Fruit fly (Drosophila melanogaster) whole organism, embryonic: ENCODE results near the gene Mst98Cb.

Experiments
- Ada2b ChIP-seq: fragments of 200-800 bp; sonication (Bioruptor generic); IDR thresholded peaks from 2 replicates; pipeline ENCODE4 v1.3.6; 2022; ENCODE audit warnings: missing biosample characterization, missing genetic modification characterization
- CG10209 ChIP-seq: fragments of 200-800 bp; sonication (Bioruptor generic); optimal IDR thresholded peaks from 3 replicates; lab custom pipeline; 2017; ENCODE audit warnings: missing biosample characterization, mild to moderate bottlenecking, missing genetic modification characterization, missing genetic modification reagents
- CG10565 ChIP-seq: fragments of 200-800 bp; sonication (Bioruptor generic); optimal IDR thresholded peaks from 3 replicates; lab custom pipeline; 2016; ENCODE audit warnings: missing biosample characterization, mild to moderate bottlenecking, missing genetic modification characterization
- CG10654 ChIP-seq: fragments of 200-800 bp; sonication (Bioruptor generic); optimal IDR thresholded peaks from 2 replicates; lab custom pipeline; 2016; ENCODE audit warnings: missing biosample characterization, missing genetic modification characterization
- CG12071 ChIP-seq: fragments of 200-800 bp; sonication (Bioruptor generic); optimal IDR thresholded peaks from 3 replicates; lab custom pipeline; 2018; ENCODE audit warnings: missing biosample characterization, mild to moderate bottlenecking, missing genetic modification characterization
- CG12104 ChIP-seq: fragments of 200-800 bp; sonication (Bioruptor generic); optimal IDR thresholded peaks from 3 replicates; lab custom pipeline; 2016; ENCODE audit warnings: missing biosample characterization, missing genetic modification characterization
- CG12155 ChIP-seq: fragments of 200-800 bp; sonication (Bioruptor generic); optimal IDR thresholded peaks from 3 replicates; lab custom pipeline; 2016; ENCODE audit warnings: missing biosample characterization, missing genetic modification characterization
- CG12769 ChIP-seq: fragments of 200-800 bp; sonication (Bioruptor generic); optimal IDR thresholded peaks from 2 replicates; lab custom pipeline; 2019; ENCODE audit warnings: missing biosample characterization, mild to moderate bottlenecking, missing genetic modification characterization, moderate library complexity
- CG12942 ChIP-seq: fragments of 200-800 bp; sonication (Bioruptor generic); optimal IDR thresholded peaks from 3 replicates; lab custom pipeline; 2016; ENCODE audit warnings: missing biosample characterization, missing genetic modification characterization
- CG16779 ChIP-seq: fragments of 200-800 bp; sonication (Bioruptor generic); IDR thresholded peaks from 2 replicates; pipeline ENCODE4 v1.3.6; 2022; ENCODE audit warnings: missing biosample characterization, missing genetic modification characterization
- CG17359 ChIP-seq: fragments of 200-800 bp; sonication (Bioruptor generic); optimal IDR thresholded peaks from 3 replicates; lab custom pipeline; 2018; ENCODE audit warnings: missing biosample characterization, mild to moderate bottlenecking, missing genetic modification characterization, moderate library complexity
- CG17802 ChIP-seq: fragments of 200-800 bp; sonication (Bioruptor generic); optimal IDR thresholded peaks from 2 replicates; lab custom pipeline; 2018; ENCODE audit warnings: missing biosample characterization, mild to moderate bottlenecking, missing genetic modification characterization, moderate library complexity
- CG31224 ChIP-seq: fragments of 200-800 bp; sonication (Bioruptor generic); IDR thresholded peaks from 2 replicates; pipeline ENCODE4 v1.3.6; 2022; ENCODE audit warnings: missing biosample characterization, missing genetic modification characterization
- CG9437 ChIP-seq: fragments of 200-800 bp; sonication (Bioruptor generic); optimal IDR thresholded peaks from 2 replicates; lab custom pipeline; 2018; ENCODE audit warnings: missing biosample characterization, mild to moderate bottlenecking, missing genetic modification characterization
- Dek ChIP-seq: fragments of 200-800 bp; sonication (Bioruptor generic); optimal IDR thresholded peaks from 3 replicates; lab custom pipeline; 2019; ENCODE audit warnings: missing biosample characterization, mild to moderate bottlenecking, missing genetic modification characterization, moderate library complexity
- E2f1 ChIP-seq: fragments of 200-800 bp; sonication (Bioruptor generic); IDR thresholded peaks from 2 replicates; pipeline ENCODE4 v1.3.6; 2022; ENCODE audit warnings: missing biosample characterization, missing genetic modification characterization
- Ets65A ChIP-seq: fragments of 200-800 bp; sonication (Bioruptor generic); peaks from one replicate; lab custom pipeline; 2016; ENCODE audit warnings: missing biosample characterization, missing genetic modification characterization
- Hr39 ChIP-seq: fragments of >200 bp; optimal IDR thresholded peaks from 2 replicates; lab custom pipeline; 2017
- Hr78 ChIP-seq, 2 experiments: fragments of 200-800 bp in 1 of 2; fragments of >200 bp in 1 of 2; sonication (Bioruptor generic) in 1 of 2; optimal IDR thresholded peaks; 2 replicates each; lab custom pipeline; 2017 to 2019; ENCODE audit warnings: missing biosample characterization in 2 of 2, missing genetic modification characterization in 2 of 2, mild to moderate bottlenecking in 1 of 2, moderate library complexity in 1 of 2
- Hsf ChIP-seq: fragments of 200-800 bp; sonication (Bioruptor generic); optimal IDR thresholded peaks from 3 replicates; lab custom pipeline; 2016; ENCODE audit warnings: missing biosample characterization, missing genetic modification characterization
- Max ChIP-seq: fragments of 200-800 bp; sonication (Bioruptor generic); optimal IDR thresholded peaks from 2 replicates; lab custom pipeline; 2016; ENCODE audit warnings: missing biosample characterization, mild to moderate bottlenecking, missing genetic modification characterization
- Mrtf ChIP-seq: fragments of 200-800 bp; sonication (Bioruptor generic); IDR thresholded peaks from 3 replicates; pipeline ENCODE4 v1.3.6; 2022; ENCODE audit warnings: missing biosample characterization, missing genetic modification characterization
- NFAT ChIP-seq: fragments of 200-800 bp; sonication (Bioruptor generic); IDR thresholded peaks from 2 replicates; pipeline ENCODE4 v1.3.6; 2022; ENCODE audit warnings: missing biosample characterization, missing genetic modification characterization
- Optix ChIP-seq: fragments of 200-800 bp; sonication (Bioruptor generic); IDR thresholded peaks from 3 replicates; pipeline ENCODE4 v1.3.6; 2022; ENCODE audit warnings: missing biosample characterization, missing genetic modification characterization
- Ravus ChIP-seq: fragments of 200-800 bp; sonication (Bioruptor generic); IDR thresholded peaks from 2 replicates; pipeline ENCODE4 v1.3.6; 2022; ENCODE audit warnings: missing biosample characterization, missing genetic modification characterization
- Scr ChIP-seq: fragments of 200-800 bp; sonication (Bioruptor generic); IDR thresholded peaks from 2 replicates; pipeline ENCODE4 v1.3.6; 2022; ENCODE audit warnings: missing biosample characterization, missing genetic modification characterization; ENCODE audit not compliant: partially characterized antibody
- Sox102F ChIP-seq: fragments of 200-800 bp; sonication (Bioruptor generic); optimal IDR thresholded peaks from 2 replicates; lab custom pipeline; 2018; ENCODE audit warnings: missing biosample characterization, mild to moderate bottlenecking, missing genetic modification characterization, moderate library complexity
- TFAM ChIP-seq: fragments of 200-800 bp; sonication (Bioruptor generic); optimal IDR thresholded peaks from 2 replicates; lab custom pipeline; 2017; ENCODE audit warnings: missing biosample characterization, missing genetic modification characterization, inconsistent platforms
- Taf1 ChIP-seq: fragments of 200-800 bp; sonication (Bioruptor generic); IDR thresholded peaks from 2 replicates; pipeline ENCODE4 v1.3.6; 2022; ENCODE audit warnings: missing biosample characterization, missing genetic modification characterization
- bigmax ChIP-seq: fragments of 200-800 bp; sonication (Bioruptor generic); optimal IDR thresholded peaks from 2 replicates; lab custom pipeline; 2018; ENCODE audit warnings: missing biosample characterization, mild to moderate bottlenecking, missing genetic modification characterization
- bowl ChIP-seq: fragments of 200-800 bp; sonication (Bioruptor generic); IDR thresholded peaks from 2 replicates; pipeline ENCODE4 v1.3.6; 2022; ENCODE audit warnings: missing biosample characterization, missing genetic modification characterization
- bsh ChIP-seq, 2 experiments: fragments of 200-800 bp; sonication (Bioruptor generic); optimal IDR thresholded peaks; 2 replicates each; lab custom pipeline; 2017 to 2018; ENCODE audit warnings: mild to moderate bottlenecking in 2 of 2, missing biosample characterization in 2 of 2, missing genetic modification characterization in 2 of 2, moderate library complexity in 1 of 2
- croc ChIP-seq: fragments of 200-800 bp; sonication (Bioruptor generic); conservative IDR thresholded peaks from 3 replicates; pipeline ENCODE4 v1.3.6; 2022; ENCODE audit warnings: missing biosample characterization, missing genetic modification characterization
- dysf ChIP-seq: fragments of 200-800 bp; sonication (Bioruptor generic); IDR thresholded peaks from 3 replicates; pipeline ENCODE4 v1.3.6; 2022; ENCODE audit warnings: missing biosample characterization, missing genetic modification characterization
- hb ChIP-seq: fragments of 200-800 bp; sonication (Bioruptor generic); IDR thresholded peaks from 3 replicates; pipeline ENCODE4 v1.3.6; 2022; ENCODE audit warnings: missing biosample characterization, missing genetic modification characterization; ENCODE audit not compliant: partially characterized antibody
- hbn ChIP-seq: fragments of 200-800 bp; sonication (Bioruptor generic); IDR thresholded peaks from 2 replicates; pipeline ENCODE4 v1.3.6; 2022; ENCODE audit warnings: missing biosample characterization, missing genetic modification characterization; ENCODE audit not compliant: partially characterized antibody
- jigr1 ChIP-seq: fragments of 200-800 bp; sonication (Bioruptor generic); IDR thresholded peaks from 3 replicates; pipeline ENCODE4 v1.3.6; 2022; ENCODE audit warnings: missing biosample characterization, missing genetic modification characterization
- lola ChIP-seq, 3 experiments: fragments of >200 bp in 2 of 3; fragments of 200-800 bp in 1 of 3; sonication (Bioruptor generic) in 1 of 3; optimal IDR thresholded peaks; 2 replicates each; lab custom pipeline; 2017 to 2019; ENCODE audit warnings: missing biosample characterization in 3 of 3, missing genetic modification characterization in 3 of 3, mild to moderate bottlenecking in 1 of 3, moderate library complexity in 1 of 3
- nerfin-2 ChIP-seq: fragments of 200-800 bp; sonication (Bioruptor generic); IDR thresholded peaks from 2 replicates; pipeline ENCODE4 v1.3.6; 2022; ENCODE audit warnings: missing biosample characterization, missing genetic modification characterization; ENCODE audit not compliant: partially characterized antibody
- oc ChIP-seq: fragments of 200-800 bp; sonication (Bioruptor generic); optimal IDR thresholded peaks from 2 replicates; lab custom pipeline; 2018; ENCODE audit warnings: missing biosample characterization, mild to moderate bottlenecking, missing genetic modification characterization, moderate library complexity
- odd ChIP-seq: fragments of 200-800 bp; sonication (Bioruptor generic); optimal IDR thresholded peaks from 2 replicates; lab custom pipeline; 2017; ENCODE audit warnings: missing biosample characterization, mild to moderate bottlenecking, missing genetic modification characterization
- org-1 ChIP-seq: fragments of 200-800 bp; sonication (Bioruptor generic); optimal IDR thresholded peaks from 2 replicates; lab custom pipeline; 2017; ENCODE audit warnings: missing biosample characterization, missing genetic modification characterization
- ranshi ChIP-seq: fragments of 200-800 bp; sonication (Bioruptor generic); IDR thresholded peaks from 2 replicates; pipeline ENCODE4 v1.3.6; 2022; ENCODE audit warnings: missing biosample characterization, missing genetic modification characterization
- sqz ChIP-seq: fragments of 200-800 bp; sonication (Bioruptor generic); optimal IDR thresholded peaks from 3 replicates; lab custom pipeline; 2018; ENCODE audit warnings: missing biosample characterization, mild to moderate bottlenecking, missing genetic modification characterization
- stc ChIP-seq: fragments of 200-800 bp; sonication (Bioruptor generic); IDR thresholded peaks from 2 replicates; pipeline ENCODE4 v1.3.6; 2022; ENCODE audit warnings: missing biosample characterization, missing genetic modification characterization
- tup ChIP-seq: fragments of 200-800 bp; sonication (Bioruptor generic); optimal IDR thresholded peaks from 2 replicates; lab custom pipeline; 2016; ENCODE audit warnings: missing biosample characterization, mild to moderate bottlenecking, missing genetic modification characterization, moderate library complexity
- twi ChIP-seq: fragments of 200-800 bp; optimal IDR thresholded peaks from 2 replicates; lab custom pipeline; 2019; ENCODE audit warnings: missing biosample characterization, mild to moderate bottlenecking, missing genetic modification characterization, moderate library complexity
- tx ChIP-seq: fragments of 200-800 bp; sonication (Bioruptor generic); optimal IDR thresholded peaks from 2 replicates; lab custom pipeline; 2016; ENCODE audit warnings: missing biosample characterization, missing genetic modification characterization
- vfl ChIP-seq: fragments of 200-800 bp; sonication (Bioruptor generic); optimal IDR thresholded peaks from 2 replicates; lab custom pipeline; 2016; ENCODE audit warnings: missing biosample characterization, missing genetic modification characterization
- wor ChIP-seq: fragments of 200-800 bp; sonication (Bioruptor generic); IDR thresholded peaks from 2 replicates; pipeline ENCODE4 v1.3.6; 2022; ENCODE audit warnings: missing biosample characterization, missing genetic modification characterization

Gene Mst98Cb

dm6 chr3R:28332137-28332671 lies 39.6 kb downstream of the Mst98Cb start (continued):
- no peak for TF ChIP-seq hb (GFP tag; lab: Robert Waterston, UW)
- TF ChIP-seq dysf (GFP tag; lab: Robert Waterston, UW), result peak; percentile 81
- peak; percentile 33 for TF ChIP-seq sqz (GFP tag; lab: Kevin White, UChicago)
- peak; percentile 86 for TF ChIP-seq CG12769 (tag; lab: Kevin White, UChicago)
- no peak for TF ChIP-seq Max (GFP tag; lab: Kevin White, UChicago)
- TF ChIP-seq bsh (GFP tag; optimal IDR thresholded peaks at IDR 0.05; lab: Kevin White, UChicago), result peak in 1 of 2 experiments; percentile 35
- TF ChIP-seq jigr1 (GFP tag; lab: Robert Waterston, UW), result no peak
- TF ChIP-seq NFAT (GFP tag; lab: Robert Waterston, UW), result peak; percentile 63
- no peak for TF ChIP-seq Scr (GFP tag; lab: Robert Waterston, UW)
- TF ChIP-seq odd (GFP tag; lab: Kevin White, UChicago), result peak; percentile 35
- peak; percentile 29 for TF ChIP-seq CG12942 (GFP tag; lab: Kevin White, UChicago)
- TF ChIP-seq CG10654 (GFP tag; lab: Kevin White, UChicago), result peak; percentile 14
- 0 out of 2 replicates have a peak, but pooled peaks have one; percentile 34 for TF ChIP-seq Taf1 (GFP tag; lab: Robert Waterston, UW)
- peak; percentile 65 for TF ChIP-seq twi (tag; lab: Kevin White, UChicago)
- TF ChIP-seq bowl (GFP tag; lab: Robert Waterston, UW), result no peak
- TF ChIP-seq CG10565 (GFP tag; lab: Kevin White, UChicago), result no peak
- peak; percentile 56 for TF ChIP-seq org-1
- peak; percentile 43 for TF ChIP-seq CG10209 (GFP tag; lab: Kevin White, UChicago)
- TF ChIP-seq tx (GFP tag; lab: Kevin White, UChicago), result peak; percentile 39
- no peak for TF ChIP-seq TFAM (GFP tag; lab: Kevin White, UChicago)
- TF ChIP-seq CG16779, result peak; percentile 57
- peak; percentile 66 for TF ChIP-seq Dek (tag; lab: Kevin White, UChicago)
- peak; percentile 24; the same call in 1 of the 3 replicates for TF ChIP-seq croc (GFP tag; lab: Robert Waterston, UW)
- TF ChIP-seq CG12071 (GFP tag; lab: Kevin White, UChicago), result no peak
- TF ChIP-seq CG9437 (GFP tag; lab: Kevin White, UChicago), result peak; percentile 31
- 0 out of 2 replicates have a peak, but pooled peaks have one; percentile 60 for TF ChIP-seq ranshi (GFP tag; lab: Robert Waterston, UW)
- TF ChIP-seq lola (GFP tag; optimal IDR thresholded peaks at IDR 0.05; lab: Kevin White, UChicago), result no peak
- TF ChIP-seq E2f1 (GFP tag; lab: Robert Waterston, UW), result peak; percentile 55; the same call in 1 of the 2 replicates
- no peak for TF ChIP-seq hbn (GFP tag; lab: Robert Waterston, UW)
- no peak; the same call in 1 of the 2 replicates for TF ChIP-seq Ravus
- TF ChIP-seq wor (GFP tag; lab: Robert Waterston, UW), result peak; percentile 50; the same call in 1 of the 2 replicates
- no peak for TF ChIP-seq CG17802 (tag; lab: Kevin White, UChicago)
- peak; percentile 69 for TF ChIP-seq Ets65A (GFP tag; lab: Kevin White, UChicago)
- TF ChIP-seq Optix (GFP tag; lab: Robert Waterston, UW), result peak; percentile 36; the same call in 1 of the 3 replicates
- TF ChIP-seq CG12155 (GFP tag; lab: Kevin White, UChicago), result peak; percentile 53
- peak; percentile 37 for TF ChIP-seq CG12104 (GFP tag; lab: Kevin White, UChicago)
- no peak for TF ChIP-seq nerfin-2 (GFP tag; lab: Robert Waterston, UW)
- TF ChIP-seq Mrtf (GFP tag; lab: Robert Waterston, UW), result no peak
- TF ChIP-seq Hr78 (GFP tag; optimal IDR thresholded peaks at IDR 0.05; lab: Kevin White, UChicago), result peak in 1 of 2 experiments; percentile 32
- TF ChIP-seq stc (GFP tag; lab: Robert Waterston, UW), result peak; percentile 67
- TF ChIP-seq Ada2b (GFP tag; lab: Robert Waterston, UW), result peak; percentile 50; the same call in 1 of the 2 replicates
- TF ChIP-seq Hsf, result peak; percentile 12
- no peak for TF ChIP-seq bigmax (GFP tag; lab: Kevin White, UChicago)
- TF ChIP-seq Hr39 (lab: Kevin White, UChicago), result no peak
- no peak for TF ChIP-seq oc (tag; lab: Kevin White, UChicago)
- TF ChIP-seq tup (GFP tag; lab: Kevin White, UChicago), result no peak
- TF ChIP-seq CG31224 (GFP tag; lab: Robert Waterston, UW), result peak; percentile 46
- TF ChIP-seq CG17359 (tag; lab: Kevin White, UChicago), result peak; percentile 66
- no peak for TF ChIP-seq vfl (GFP tag; lab: Kevin White, UChicago)
- TF ChIP-seq Sox102F (GFP tag; lab: Kevin White, UChicago), result peak; percentile 67
